Worm (Caenorhabditis elegans) whole organism, young adult: ENCODE measurements around the gene str-2.

Experiments used
- T07F8.4 ChIP-seq: sonication (generic microtip); optimal IDR thresholded peaks from 2 replicates; lab custom pipeline; 2016; ENCODE audit warnings: mild to moderate bottlenecking, missing genetic modification characterization, moderate library complexity, missing compliant biosample characterization
- Y53G8AR.9 ChIP-seq: fragments of 200-800 bp; sonication (Bioruptor generic); conservative IDR thresholded peaks from 2 replicates; pipeline ENCODE4 v1.3.6; 2022; ENCODE audit warnings: missing genetic modification reagents, missing genetic modification characterization, missing compliant biosample characterization
- ama-1 ChIP-seq, 3 experiments: fragments of 150-350 bp in 1 of 3; sonication (generic microtip) in 2 of 3; optimal IDR thresholded peaks; 2 replicates each; lab custom pipeline; 2014 to 2018; ENCODE audit warnings: missing biosample characterization in 2 of 3, missing genetic modification characterization in 2 of 3, missing genetic modification reagents in 2 of 3
- bed-1 ChIP-seq: fragments of 200-800 bp; sonication (Bioruptor generic); IDR thresholded peaks from 2 replicates; pipeline ENCODE4 v1.3.6; 2022; ENCODE audit warnings: missing genetic modification reagents, missing genetic modification characterization, missing compliant biosample characterization
- ccch-3 ChIP-seq: fragments of 200-800 bp; sonication (Bioruptor generic); optimal IDR thresholded peaks from 2 replicates; lab custom pipeline; 2018; ENCODE audit warnings: mild to moderate bottlenecking, missing genetic modification characterization, missing compliant biosample characterization
- cebp-1 ChIP-seq, 2 experiments: fragments of 200-800 bp in 1 of 2; sonication (Bioruptor generic) in 1 of 2; sonication (generic microtip) in 1 of 2; IDR thresholded peaks in 1 of 2; optimal IDR thresholded peaks in 1 of 2; 2 replicates each; pipeline versions ENCODE4 v1.3.6 to Lab custom; 2017 to 2022; ENCODE audit warnings: missing compliant biosample characterization in 2 of 2, missing genetic modification characterization in 2 of 2, mild to moderate bottlenecking in 1 of 2, missing genetic modification reagents in 1 of 2, moderate library complexity in 1 of 2
- ceh-58 ChIP-seq: fragments of 200-800 bp; sonication (Bioruptor generic); IDR thresholded peaks from 2 replicates; pipeline ENCODE4 v1.3.6; 2022; ENCODE audit warnings: missing genetic modification characterization, missing compliant biosample characterization
- egl-18 ChIP-seq: fragments of 200-800 bp; sonication (Bioruptor generic); IDR thresholded peaks from 2 replicates; pipeline ENCODE4 v1.3.6; 2022; ENCODE audit warnings: missing genetic modification reagents, missing genetic modification characterization, missing compliant biosample characterization
- egrh-3 ChIP-seq: fragments of 200-800 bp; sonication (Bioruptor generic); IDR thresholded peaks from 2 replicates; pipeline ENCODE4 v1.3.6; 2022; ENCODE audit warnings: missing genetic modification reagents, missing genetic modification characterization, missing compliant biosample characterization
- nhr-120 ChIP-seq: fragments of 200-800 bp; sonication (Bioruptor generic); IDR thresholded peaks from 2 replicates; pipeline ENCODE4 v1.3.6; 2022; ENCODE audit warnings: missing genetic modification characterization, missing compliant biosample characterization
- tbp1 ChIP-seq: fragments of 200-800 bp; sonication (Bioruptor generic); optimal IDR thresholded peaks from 2 replicates; lab custom pipeline; 2018; ENCODE audit warnings: mild to moderate bottlenecking, missing genetic modification characterization, missing compliant biosample characterization
- unc-130 ChIP-seq: sonication (generic microtip); optimal IDR thresholded peaks from 2 replicates; lab custom pipeline; 2016; ENCODE audit warnings: missing genetic modification reagents, missing genetic modification characterization, missing compliant biosample characterization
- unc-62 ChIP-seq: fragments of 150-350 bp; optimal IDR thresholded peaks from 2 replicates; lab custom pipeline; 2014; ENCODE audit warnings: missing biosample characterization, missing genetic modification reagents, missing genetic modification characterization

DNA sequence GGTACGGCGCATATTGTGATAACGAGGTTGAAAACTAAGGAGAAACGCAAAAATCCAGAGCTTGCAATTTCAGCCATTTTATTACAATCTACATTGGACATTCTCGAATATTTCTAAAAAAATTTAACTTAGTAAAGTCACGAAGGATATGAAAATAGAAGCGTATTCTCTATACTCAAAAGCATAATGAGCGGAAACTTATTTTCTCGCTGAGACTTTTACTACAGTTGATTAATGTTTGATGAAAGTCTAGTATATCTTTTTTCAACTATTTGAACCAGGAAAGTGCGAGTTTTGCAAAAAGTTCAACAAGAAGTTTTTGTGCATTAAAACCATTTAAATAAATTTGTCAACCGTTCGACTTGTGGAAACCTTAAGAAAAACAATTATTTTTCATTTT is 47.3 kb upstream of the str-2 start, which contains the start of gene srab-18:
- no peak for TF ChIP-seq unc-62 (GFP tag; lab: Kevin White, UChicago)
- no peak for TF ChIP-seq unc-130
- TF ChIP-seq T07F8.4, result no peak
- no peak for TF ChIP-seq tbp1 (GFP tag; lab: Kevin White, UChicago)
- no peak for TF ChIP-seq ama-1 (optimal IDR thresholded peaks at IDR 0.05; lab: Kevin White, UChicago)
- no peak for TF ChIP-seq ama-1 (GFP tag; optimal IDR thresholded peaks at IDR 0.05; lab: Kevin White, UChicago)
- no peak for TF ChIP-seq egrh-3 (GFP tag; lab: Robert Waterston, UW)
- no peak for TF ChIP-seq cebp-1 (GFP tag; IDR thresholded peaks at IDR 0.05; lab: Robert Waterston, UW)
- no peak for TF ChIP-seq cebp-1 (tag; optimal IDR thresholded peaks at IDR 0.05; lab: Kevin White, UChicago)
- TF ChIP-seq ceh-58 (GFP tag; lab: Robert Waterston, UW), result no peak
- TF ChIP-seq nhr-120 (GFP tag; lab: Robert Waterston, UW), result no peak
- no peak for TF ChIP-seq bed-1 (GFP tag; lab: Robert Waterston, UW)
- no peak for TF ChIP-seq ccch-3
- no peak for TF ChIP-seq Y53G8AR.9 (GFP tag; lab: Robert Waterston, UW)
- no peak for TF ChIP-seq egl-18 (GFP tag; lab: Robert Waterston, UW)
